Worm (Caenorhabditis elegans): ENCODE data around the gene ran-1.

- TF ChIP-seq him-1 (tag; optimal IDR thresholded peaks at IDR 0.05) (no peak), dao-5 (tag; optimal IDR thresholded peaks at IDR 0.05) (no peak), W03F9.2 (tag; optimal IDR thresholded peaks at IDR 0.05) (no peak)
Measured at ce11 chrIII:10781553-10781952, 34.0 kb upstream of the ran-1 start, which contains the start of gene ptr-19.

Data from whole organism, L4/young adult.